Worm (Caenorhabditis elegans) whole organism, midembryonic: ENCODE results near the gene mom-1.

Source experiments
- T22C8.4 ChIP-seq: fragments of 200-800 bp; sonication (Bioruptor generic); IDR thresholded peaks from 2 replicates; pipeline ENCODE4 v1.3.6; 2022; ENCODE audit warnings: missing genetic modification characterization, missing compliant biosample characterization
- cog-1 ChIP-seq: sonication (generic microtip); optimal IDR thresholded peaks from 2 replicates; lab custom pipeline; 2016; ENCODE audit warnings: missing genetic modification characterization, missing compliant biosample characterization
- flt-1 ChIP-seq: fragments of 200-800 bp; sonication (Bioruptor generic); IDR thresholded peaks from 2 replicates; pipeline ENCODE4 v1.3.6; 2022; ENCODE audit warnings: missing genetic modification characterization, missing compliant biosample characterization
- klf-2 ChIP-seq: fragments of 200-800 bp; sonication (Bioruptor generic); conservative IDR thresholded peaks from 2 replicates; pipeline ENCODE4 v1.3.6; 2022; ENCODE audit warnings: missing genetic modification reagents, missing genetic modification characterization, missing compliant biosample characterization
- ref-1 ChIP-seq: fragments of 200-800 bp; sonication (Bioruptor generic); conservative IDR thresholded peaks from 2 replicates; pipeline ENCODE4 v1.3.6; 2022; ENCODE audit warnings: missing genetic modification reagents, missing genetic modification characterization, missing compliant biosample characterization

DNA sequence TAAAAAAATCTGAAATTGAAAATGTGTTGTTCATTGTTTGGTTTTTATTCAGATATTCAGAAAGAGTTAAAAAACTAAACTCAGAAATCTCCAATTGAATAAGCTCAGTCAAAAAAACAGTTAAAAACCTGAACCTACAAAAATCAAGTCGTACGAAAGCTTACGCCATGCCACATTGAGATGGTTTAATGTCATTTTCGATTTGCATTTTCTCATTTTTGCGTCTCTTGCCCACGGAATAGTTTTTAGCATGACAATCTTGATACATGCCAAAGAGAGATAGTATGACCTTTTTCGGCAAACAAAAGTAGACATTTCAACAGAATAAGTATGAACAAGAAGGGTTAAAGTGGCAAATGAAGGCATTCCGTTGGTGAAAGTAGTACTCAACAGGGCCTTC lies 11.9 kb upstream of the mom-1 start:
- TF ChIP-seq klf-2 (GFP tag; lab: Robert Waterston, UW) (no peak), T22C8.4 (GFP tag; lab: Robert Waterston, UW) (no peak), cog-1 (no peak), ref-1 (GFP tag; lab: Robert Waterston, UW) (no peak), flt-1 (GFP tag; lab: Robert Waterston, UW) (no peak)
